Worm (Caenorhabditis elegans) whole organism, young adult: ENCODE measurements around the gene F56C4.4.
"Not testable (repeated sequence)": the region's sequence is repeated elsewhere in the genome, so short reads cannot be mapped to it uniquely, and the experiment has no call there.

Experiments used
- B0019.2 ChIP-seq: fragments of 200-800 bp; sonication (Bioruptor generic); conservative IDR thresholded peaks from 2 replicates; pipeline ENCODE4 v1.3.6; 2022; ENCODE audit warnings: missing genetic modification reagents, missing genetic modification characterization, missing compliant biosample characterization
- B0035.1 ChIP-seq: sonication (generic microtip); optimal IDR thresholded peaks from 2 replicates; lab custom pipeline; 2016; ENCODE audit warnings: missing genetic modification characterization, mild to moderate bottlenecking, missing compliant biosample characterization, missing genotype, missing genetic modification reagents
- C06A6.2 ChIP-seq: fragments of 200-800 bp; sonication (Bioruptor generic); conservative IDR thresholded peaks from 2 replicates; pipeline ENCODE4 v1.3.6; 2022; ENCODE audit warnings: missing genetic modification characterization, missing compliant biosample characterization
- C17E4.6 ChIP-seq: fragments of 200-800 bp; sonication (Bioruptor generic); IDR thresholded peaks from 2 replicates; pipeline ENCODE4 v1.3.6; 2022; ENCODE audit warnings: missing genetic modification reagents, missing genetic modification characterization, missing compliant biosample characterization
- F23B12.7 ChIP-seq: sonication (generic microtip); optimal IDR thresholded peaks from 2 replicates; lab custom pipeline; 2017; ENCODE audit warnings: missing genetic modification characterization, mild to moderate bottlenecking, missing compliant biosample characterization, antibody characterized with exemption, moderate library complexity; ENCODE audit not compliant: insufficient read depth
- F55B11.4 ChIP-seq: sonication (generic microtip); optimal IDR thresholded peaks from 2 replicates; lab custom pipeline; 2016; ENCODE audit warnings: missing compliant biosample characterization, missing genetic modification characterization, borderline replicate concordance; ENCODE audit not compliant: insufficient read depth
- K12H6.12 ChIP-seq: fragments of 200-800 bp; sonication (Bioruptor generic); optimal IDR thresholded peaks from 2 replicates; lab custom pipeline; 2018; ENCODE audit warnings: mild to moderate bottlenecking, missing genetic modification characterization, missing compliant biosample characterization
- T07F8.4 ChIP-seq: sonication (generic microtip); optimal IDR thresholded peaks from 2 replicates; lab custom pipeline; 2016; ENCODE audit warnings: mild to moderate bottlenecking, missing genetic modification characterization, moderate library complexity, missing compliant biosample characterization
- ZK185.1 ChIP-seq: sonication (generic microtip); optimal IDR thresholded peaks from 2 replicates; lab custom pipeline; 2016; ENCODE audit warnings: mild to moderate bottlenecking, missing genetic modification characterization, missing compliant biosample characterization; ENCODE audit not compliant: poor library complexity, severe bottlenecking
- attf-5 ChIP-seq: fragments of 200-800 bp; sonication (Bioruptor generic); optimal IDR thresholded peaks from 2 replicates; lab custom pipeline; 2018; ENCODE audit warnings: mild to moderate bottlenecking, missing genetic modification characterization, missing compliant biosample characterization
- bed-2 ChIP-seq: fragments of 200-800 bp; sonication (Bioruptor generic); IDR thresholded peaks from 2 replicates; pipeline ENCODE4 v1.3.6; 2022; ENCODE audit warnings: missing genetic modification reagents, missing genetic modification characterization, missing compliant biosample characterization
- ceh-100 ChIP-seq: fragments of 200-800 bp; sonication (Bioruptor generic); IDR thresholded peaks from 2 replicates; pipeline ENCODE4 v1.3.6; 2022; ENCODE audit warnings: missing genetic modification reagents, missing genetic modification characterization, missing compliant biosample characterization
- ceh-27 ChIP-seq: fragments of 200-800 bp; sonication (Bioruptor generic); optimal IDR thresholded peaks from 2 replicates; lab custom pipeline; 2018; ENCODE audit warnings: mild to moderate bottlenecking, missing genetic modification characterization, moderate library complexity, missing compliant biosample characterization
- ceh-40 ChIP-seq: fragments of 200-800 bp; sonication (Bioruptor generic); IDR thresholded peaks from 2 replicates; pipeline ENCODE4 v1.3.6; 2022; ENCODE audit warnings: missing genetic modification characterization, missing compliant biosample characterization
- die-1 ChIP-seq: sonication (generic microtip); optimal IDR thresholded peaks from 2 replicates; lab custom pipeline; 2016; ENCODE audit warnings: missing genotype, mild to moderate bottlenecking, missing genetic modification characterization, missing compliant biosample characterization
- egl-18 ChIP-seq: fragments of 200-800 bp; sonication (Bioruptor generic); IDR thresholded peaks from 2 replicates; pipeline ENCODE4 v1.3.6; 2022; ENCODE audit warnings: missing genetic modification reagents, missing genetic modification characterization, missing compliant biosample characterization
- egrh-3 ChIP-seq: fragments of 200-800 bp; sonication (Bioruptor generic); IDR thresholded peaks from 2 replicates; pipeline ENCODE4 v1.3.6; 2022; ENCODE audit warnings: missing genetic modification reagents, missing genetic modification characterization, missing compliant biosample characterization
- fkh-3 ChIP-seq: sonication (generic microtip); optimal IDR thresholded peaks from 2 replicates; lab custom pipeline; 2016; ENCODE audit warnings: mild to moderate bottlenecking, missing genetic modification characterization, missing compliant biosample characterization
- him-1 ChIP-seq: sonication (generic microtip); optimal IDR thresholded peaks from 2 replicates; lab custom pipeline; 2016; ENCODE audit warnings: missing genotype, missing genetic modification reagents, missing genetic modification characterization, missing compliant biosample characterization
- hlh-12 ChIP-seq: sonication (generic microtip); optimal IDR thresholded peaks from 2 replicates; lab custom pipeline; 2016; ENCODE audit warnings: missing genetic modification characterization, missing compliant biosample characterization
- lin-35 ChIP-seq, 3 experiments: fragments of 150-350 bp in 2 of 3; sonication (generic microtip) in 1 of 3; optimal IDR thresholded peaks; 2 replicates each; lab custom pipeline; 2014 to 2018; ENCODE audit warnings: missing biosample characterization in 3 of 3, missing genetic modification characterization in 3 of 3, missing genetic modification reagents in 3 of 3
- lir-1 ChIP-seq: fragments of 200-800 bp; sonication (Bioruptor generic); conservative IDR thresholded peaks from 2 replicates; pipeline ENCODE4 v1.3.6; 2022; ENCODE audit warnings: missing genetic modification reagents, missing genetic modification characterization, missing compliant biosample characterization
- lsl-1 ChIP-seq: fragments of 200-800 bp; sonication (Bioruptor generic); optimal IDR thresholded peaks from 2 replicates; lab custom pipeline; 2018; ENCODE audit warnings: mild to moderate bottlenecking, missing genetic modification characterization, moderate library complexity, missing compliant biosample characterization
- madf-6 ChIP-seq: fragments of 200-800 bp; sonication (Bioruptor generic); IDR thresholded peaks from 2 replicates; pipeline ENCODE4 v1.3.6; 2022; ENCODE audit warnings: missing genetic modification reagents, missing genetic modification characterization, missing compliant biosample characterization
- madf-8 ChIP-seq: fragments of 200-800 bp; sonication (Bioruptor generic); conservative IDR thresholded peaks from 2 replicates; pipeline ENCODE4 v1.3.6; 2022; ENCODE audit warnings: missing genetic modification reagents, missing genetic modification characterization, missing compliant biosample characterization
- mel-28 ChIP-seq: sonication (generic microtip); optimal IDR thresholded peaks from 2 replicates; lab custom pipeline; 2016; ENCODE audit warnings: borderline replicate concordance, mild to moderate bottlenecking, missing genetic modification characterization, missing compliant biosample characterization
- mes-4 ChIP-seq: sonication (generic microtip); optimal IDR thresholded peaks from 2 replicates; lab custom pipeline; 2016; ENCODE audit warnings: missing genotype, missing genetic modification characterization, missing compliant biosample characterization
- nfya-2 ChIP-seq: fragments of 200-800 bp; sonication (Bioruptor generic); IDR thresholded peaks from 2 replicates; pipeline ENCODE4 v1.3.6; 2022; ENCODE audit warnings: missing genetic modification reagents, missing genetic modification characterization, missing compliant biosample characterization
- nhr-80 ChIP-seq: sonication (generic microtip); optimal IDR thresholded peaks from 2 replicates; lab custom pipeline; 2016; ENCODE audit warnings: missing genetic modification characterization, missing compliant biosample characterization
- sea-2 ChIP-seq: fragments of 200-800 bp; sonication (Bioruptor generic); IDR thresholded peaks from 2 replicates; pipeline ENCODE4 v1.3.6; 2022; ENCODE audit warnings: missing genetic modification characterization, missing compliant biosample characterization
- sptf-2 ChIP-seq: fragments of 200-800 bp; sonication (Bioruptor generic); optimal IDR thresholded peaks from 2 replicates; lab custom pipeline; 2018; ENCODE audit warnings: mild to moderate bottlenecking, missing genetic modification characterization, missing compliant biosample characterization
- tlf-1 ChIP-seq: fragments of 200-800 bp; sonication (Bioruptor generic); optimal IDR thresholded peaks from 2 replicates; lab custom pipeline; 2018; ENCODE audit warnings: mild to moderate bottlenecking, missing genetic modification characterization, missing compliant biosample characterization
- unc-62 ChIP-seq: fragments of 150-350 bp; optimal IDR thresholded peaks from 2 replicates; lab custom pipeline; 2014; ENCODE audit warnings: missing biosample characterization, missing genetic modification reagents, missing genetic modification characterization
- xnd-1 ChIP-seq: sonication (generic microtip); optimal IDR thresholded peaks from 2 replicates; lab custom pipeline; 2016; ENCODE audit warnings: missing genotype, missing genetic modification reagents, missing genetic modification characterization, missing compliant biosample characterization
- ztf-26 ChIP-seq: sonication (generic microtip); optimal IDR thresholded peaks from 2 replicates; lab custom pipeline; 2017; ENCODE audit warnings: missing genetic modification characterization, missing compliant biosample characterization

Gene F56C4.4

DNA sequence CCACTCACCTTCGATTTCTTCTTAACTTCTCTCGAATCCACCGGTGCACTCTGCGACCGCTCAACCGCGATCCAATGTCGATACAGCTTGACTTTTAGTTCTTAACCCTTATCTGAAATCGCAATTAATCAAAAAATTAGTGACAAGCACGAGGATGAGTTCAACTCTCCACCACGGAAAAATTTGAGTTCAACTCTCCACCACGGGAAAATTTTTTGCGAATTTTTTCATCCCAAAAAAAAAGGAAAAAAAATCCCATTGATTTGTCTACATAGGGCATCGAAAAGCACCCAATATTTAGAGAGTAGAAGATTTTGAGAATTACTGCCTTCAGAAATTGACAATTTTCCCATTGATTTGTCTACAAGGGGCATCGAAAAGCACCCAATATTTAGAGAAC, 23.0 kb upstream of the F56C4.4 start, which contains the start of gene glb-19:
glb-19 (minus strand) TSS at position 101 of the 400 bp plus-strand sequence.
- TF ChIP-seq nfya-2 (GFP tag; lab: Robert Waterston, UW); lin-35 (GFP tag; optimal IDR thresholded peaks at IDR 0.05; lab: Kevin White, UChicago); mes-4: not testable (repeated sequence)

DNA sequence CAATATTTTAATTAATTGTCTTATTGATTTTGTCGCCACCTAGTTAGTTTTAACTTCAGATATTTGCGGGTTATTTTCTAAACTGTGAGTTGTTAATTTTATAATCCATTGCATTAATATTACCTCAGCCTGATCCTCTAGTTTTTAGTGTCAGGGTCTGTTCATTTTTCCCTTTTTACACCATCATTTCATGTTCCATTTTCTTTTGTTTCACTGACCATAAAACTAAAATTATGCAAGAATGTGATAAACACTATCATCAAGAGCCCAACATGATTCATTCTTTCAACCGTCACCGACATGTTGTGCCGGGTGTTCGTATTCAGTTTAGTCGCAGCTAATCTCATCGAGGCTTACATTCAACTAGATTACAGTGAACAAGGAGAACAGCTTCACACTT, 7.9 kb upstream of the F56C4.4 start, which contains the start of gene F56C4.2:
F56C4.2 (plus strand) TSS at position 301 of the 400 bp plus-strand sequence.
- no peak for TF ChIP-seq tlf-1 (GFP tag; lab: Kevin White, UChicago)
- no peak for TF ChIP-seq ceh-27 (GFP tag; lab: Kevin White, UChicago)
- no peak for TF ChIP-seq C17E4.6
- no peak for TF ChIP-seq hlh-12 (tag; lab: Kevin White, UChicago)
- TF ChIP-seq F23B12.7: no peak
- TF ChIP-seq C06A6.2 (GFP tag; lab: Robert Waterston, UW): no peak
- no peak for TF ChIP-seq lsl-1 (GFP tag; lab: Kevin White, UChicago)
- TF ChIP-seq fkh-3 (tag; lab: Kevin White, UChicago): no peak
- no peak for TF ChIP-seq F55B11.4 (tag; lab: Kevin White, UChicago)
- TF ChIP-seq ztf-26 (tag; lab: Kevin White, UChicago): no peak
- TF ChIP-seq xnd-1 (tag; lab: Kevin White, UChicago): no peak
- no peak for TF ChIP-seq madf-8 (GFP tag; lab: Robert Waterston, UW)
- no peak for TF ChIP-seq T07F8.4 (tag; lab: Kevin White, UChicago)
- no peak for TF ChIP-seq egl-18
- TF ChIP-seq B0035.1: no peak

DNA sequence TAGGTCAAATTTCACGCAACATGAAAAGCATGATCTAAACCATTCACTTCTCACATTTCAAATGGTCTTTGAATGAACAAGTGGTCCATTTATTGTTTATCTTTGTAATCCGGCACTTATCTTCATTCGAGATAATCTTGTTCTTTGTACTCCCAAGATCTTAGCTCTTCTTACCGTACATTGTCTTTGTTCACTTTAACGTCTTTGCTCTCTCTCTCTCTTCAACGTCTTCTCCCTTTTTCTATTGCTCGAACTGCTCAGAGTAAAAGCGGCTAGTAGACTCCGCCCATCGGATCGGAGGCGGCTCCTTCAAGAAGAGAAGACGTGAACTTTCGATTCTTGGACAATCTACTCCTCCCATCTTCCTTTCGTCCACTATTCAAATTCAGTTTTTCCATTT, 5.6 kb upstream of the F56C4.4 start, which contains the start of gene F56C4.1:
F56C4.1 (plus strand) TSS at position 301 of the 400 bp plus-strand sequence.
- TF ChIP-seq fkh-3 (tag; lab: Kevin White, UChicago): no peak
- no peak for TF ChIP-seq attf-5 (GFP tag; lab: Kevin White, UChicago)
- no peak for TF ChIP-seq egrh-3 (GFP tag; lab: Robert Waterston, UW)
- no peak for TF ChIP-seq ceh-40 (GFP tag; lab: Robert Waterston, UW)
- TF ChIP-seq sea-2 (GFP tag; lab: Robert Waterston, UW): no peak
- TF ChIP-seq C17E4.6: no peak
- TF ChIP-seq unc-62 (GFP tag; lab: Kevin White, UChicago): no peak
- no peak for TF ChIP-seq mel-28
- TF ChIP-seq die-1: no peak
- TF ChIP-seq sptf-2 (GFP tag; lab: Kevin White, UChicago): no peak
- no peak for TF ChIP-seq lin-35 (GFP tag; optimal IDR thresholded peaks at IDR 0.05; lab: Kevin White, UChicago)
- TF ChIP-seq madf-6 (GFP tag; lab: Robert Waterston, UW): no peak
- no peak for TF ChIP-seq him-1 (tag; lab: Kevin White, UChicago)
- TF ChIP-seq bed-2 (GFP tag; lab: Robert Waterston, UW): no peak
- TF ChIP-seq lir-1 (GFP tag; lab: Robert Waterston, UW): no peak
- TF ChIP-seq ceh-100: no peak
- no peak for TF ChIP-seq ZK185.1 (tag; lab: Kevin White, UChicago)

DNA sequence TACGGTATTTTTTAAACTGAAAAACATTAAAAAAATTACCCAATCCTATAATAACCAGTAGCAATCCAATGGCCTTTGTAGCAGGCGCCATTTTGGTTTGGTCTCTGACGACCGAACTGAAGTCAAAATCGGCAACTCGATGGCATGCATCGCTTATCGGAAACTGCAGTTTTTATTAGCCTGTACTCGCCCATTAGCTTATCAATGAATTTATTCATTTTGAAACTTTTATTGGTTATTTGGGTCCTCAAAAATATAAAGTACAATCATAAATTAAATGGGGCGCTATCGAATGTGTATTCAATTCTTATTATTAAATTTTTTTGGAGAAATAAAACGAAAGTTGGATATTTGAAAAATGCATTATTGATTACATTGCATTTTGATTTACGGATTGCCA, 2.3 kb downstream of the F56C4.4 start, which contains the start of gene R09H10.5:
R09H10.5 (minus strand) TSS at position 106 of the 400 bp plus-strand sequence.
- TF ChIP-seq B0019.2 (GFP tag; lab: Robert Waterston, UW) (no peak), nhr-80 (tag; lab: Kevin White, UChicago) (peak; percentile 51), K12H6.12 (no peak), attf-5 (GFP tag; lab: Kevin White, UChicago) (no peak), madf-8 (GFP tag; lab: Robert Waterston, UW) (no peak)
